Fruit fly (Drosophila melanogaster) whole organism, embryonic: Measurements from ENCODE around the gene CG43291.

Source experiments
- Asciz ChIP-seq: fragments of 200-800 bp; sonication (Bioruptor generic); optimal IDR thresholded peaks from 2 replicates; lab custom pipeline; 2017; ENCODE audit warnings: missing biosample characterization, mild to moderate bottlenecking, missing genetic modification characterization, missing genetic modification reagents
- B-H2 ChIP-seq: fragments of 200-800 bp; sonication (Bioruptor generic); optimal IDR thresholded peaks from 2 replicates; lab custom pipeline; 2018; ENCODE audit warnings: missing biosample characterization, mild to moderate bottlenecking, missing genetic modification characterization
- Bgb ChIP-seq: fragments of 200-800 bp; sonication (Bioruptor generic); IDR thresholded peaks from 2 replicates; pipeline ENCODE4 v1.3.6; 2022; ENCODE audit warnings: missing biosample characterization, missing genetic modification characterization; ENCODE audit not compliant: partially characterized antibody
- CG10274 ChIP-seq: fragments of 200-800 bp; sonication (Bioruptor generic); optimal IDR thresholded peaks from 3 replicates; lab custom pipeline; 2017; ENCODE audit warnings: missing biosample characterization, mild to moderate bottlenecking, missing genetic modification characterization
- CG10431 ChIP-seq: fragments of 200-800 bp; sonication (Bioruptor generic); optimal IDR thresholded peaks from 3 replicates; lab custom pipeline; 2018; ENCODE audit warnings: missing biosample characterization, mild to moderate bottlenecking, missing genetic modification characterization
- CG10462 ChIP-seq: fragments of 200-800 bp; sonication (Bioruptor generic); optimal IDR thresholded peaks from 2 replicates; lab custom pipeline; 2016; ENCODE audit warnings: missing biosample characterization, missing genetic modification characterization
- CG10543 ChIP-seq: fragments of 200-800 bp; sonication (Bioruptor generic); optimal IDR thresholded peaks from 3 replicates; lab custom pipeline; 2017; ENCODE audit warnings: missing biosample characterization, mild to moderate bottlenecking, missing genetic modification characterization, moderate library complexity
- CG10959 ChIP-seq: fragments of 200-800 bp; sonication (Bioruptor generic); IDR thresholded peaks from 2 replicates; pipeline ENCODE4 v1.3.6; 2022; ENCODE audit warnings: missing biosample characterization, missing genetic modification characterization
- CG12219 ChIP-seq: fragments of 200-800 bp; sonication (Bioruptor generic); optimal IDR thresholded peaks from 3 replicates; lab custom pipeline; 2018; ENCODE audit warnings: missing biosample characterization, mild to moderate bottlenecking, missing genetic modification characterization
- CG13287 ChIP-seq: fragments of 200-800 bp; sonication (Bioruptor generic); IDR thresholded peaks from 2 replicates; pipeline ENCODE4 v1.3.6; 2022; ENCODE audit warnings: missing biosample characterization, missing genetic modification characterization; ENCODE audit not compliant: partially characterized antibody
- CG13424 ChIP-seq: fragments of 200-800 bp; sonication (Bioruptor generic); optimal IDR thresholded peaks from 2 replicates; lab custom pipeline; 2019; ENCODE audit warnings: missing biosample characterization, mild to moderate bottlenecking, missing genetic modification characterization, moderate library complexity
- CG15269 ChIP-seq: fragments of 200-800 bp; sonication (Bioruptor generic); optimal IDR thresholded peaks from 2 replicates; lab custom pipeline; 2018; ENCODE audit warnings: missing biosample characterization, mild to moderate bottlenecking, missing genetic modification characterization, moderate library complexity
- CG17612 ChIP-seq: fragments of 200-800 bp; sonication (Bioruptor generic); IDR thresholded peaks from 2 replicates; pipeline ENCODE4 v1.3.6; 2022; ENCODE audit warnings: missing biosample characterization, missing genetic modification characterization
- CG1832 ChIP-seq: fragments of 200-800 bp; sonication (Bioruptor generic); optimal IDR thresholded peaks from 2 replicates; lab custom pipeline; 2017; ENCODE audit warnings: missing biosample characterization, mild to moderate bottlenecking, missing genetic modification characterization, inconsistent platforms
- CG2678 ChIP-seq: fragments of 200-800 bp; sonication (Bioruptor generic); optimal IDR thresholded peaks from 3 replicates; lab custom pipeline; 2019; ENCODE audit warnings: missing biosample characterization, mild to moderate bottlenecking, missing genetic modification characterization, moderate library complexity
- CG2889 ChIP-seq: fragments of 200-800 bp; sonication (Bioruptor generic); IDR thresholded peaks from 3 replicates; pipeline ENCODE4 v1.3.6; 2022; ENCODE audit warnings: missing biosample characterization, missing genetic modification characterization
- CG4404 ChIP-seq: fragments of 200-800 bp; sonication (Bioruptor generic); IDR thresholded peaks from 2 replicates; pipeline ENCODE4 v1.3.6; 2022; ENCODE audit warnings: missing biosample characterization, missing genetic modification characterization
- CG6765 ChIP-seq: fragments of 200-800 bp; sonication (Bioruptor generic); optimal IDR thresholded peaks from 3 replicates; lab custom pipeline; 2017; ENCODE audit warnings: missing biosample characterization, mild to moderate bottlenecking, missing genetic modification characterization
- CG8478 ChIP-seq: fragments of >200 bp; optimal IDR thresholded peaks from 2 replicates; lab custom pipeline; 2018
- CG8944 ChIP-seq: fragments of 200-800 bp; sonication (Bioruptor generic); optimal IDR thresholded peaks from 3 replicates; lab custom pipeline; 2016; ENCODE audit warnings: missing biosample characterization, missing genetic modification characterization
- CG9437 ChIP-seq: fragments of 200-800 bp; sonication (Bioruptor generic); optimal IDR thresholded peaks from 2 replicates; lab custom pipeline; 2018; ENCODE audit warnings: missing biosample characterization, mild to moderate bottlenecking, missing genetic modification characterization
- CG9876 ChIP-seq: fragments of 200-800 bp; sonication (Bioruptor generic); optimal IDR thresholded peaks from 2 replicates; lab custom pipeline; 2016; ENCODE audit warnings: missing biosample characterization, missing genetic modification characterization
- CTCF ChIP-seq: fragments of 200-800 bp; sonication (Bioruptor generic); optimal IDR thresholded peaks from 2 replicates; lab custom pipeline; 2017; ENCODE audit warnings: missing biosample characterization, mild to moderate bottlenecking, missing genetic modification characterization, moderate library complexity
- D19A ChIP-seq: fragments of 200-800 bp; optimal IDR thresholded peaks from 3 replicates; lab custom pipeline; 2019; ENCODE audit warnings: missing biosample characterization, mild to moderate bottlenecking, missing genetic modification characterization, moderate library complexity
- Dp ChIP-seq: fragments of 200-800 bp; sonication (Bioruptor generic); optimal IDR thresholded peaks from 2 replicates; lab custom pipeline; 2018; ENCODE audit warnings: missing biosample characterization, mild to moderate bottlenecking, missing genetic modification characterization, moderate library complexity
- Drgx ChIP-seq: fragments of 200-800 bp; sonication (Bioruptor generic); IDR thresholded peaks from 2 replicates; pipeline ENCODE4 v1.3.6; 2022; ENCODE audit warnings: missing biosample characterization, missing genetic modification characterization
- Ets65A ChIP-seq: fragments of 200-800 bp; sonication (Bioruptor generic); peaks from one replicate; lab custom pipeline; 2016; ENCODE audit warnings: missing biosample characterization, missing genetic modification characterization
- Hr51 ChIP-seq, 2 experiments: fragments of 200-800 bp; sonication (Bioruptor generic); optimal IDR thresholded peaks; 2 replicates in 1 of 2; 3 replicates in 1 of 2; lab custom pipeline; 2016 to 2018; ENCODE audit warnings: missing biosample characterization in 2 of 2, missing genetic modification characterization in 2 of 2, mild to moderate bottlenecking in 1 of 2, moderate library complexity in 1 of 2
- Lpt ChIP-seq: fragments of >200 bp; optimal IDR thresholded peaks from 2 replicates; lab custom pipeline; 2018; ENCODE audit warnings: missing biosample characterization, missing genetic modification characterization
- Max ChIP-seq: fragments of 200-800 bp; sonication (Bioruptor generic); optimal IDR thresholded peaks from 2 replicates; lab custom pipeline; 2016; ENCODE audit warnings: missing biosample characterization, mild to moderate bottlenecking, missing genetic modification characterization
- Meics ChIP-seq: fragments of 200-800 bp; sonication (Bioruptor generic); optimal IDR thresholded peaks from 2 replicates; lab custom pipeline; 2017; ENCODE audit warnings: missing biosample characterization, mild to moderate bottlenecking, missing genetic modification characterization
- Nf-YB ChIP-seq: fragments of 200-800 bp; sonication (Bioruptor generic); optimal IDR thresholded peaks from 3 replicates; lab custom pipeline; 2019; ENCODE audit warnings: missing biosample characterization, mild to moderate bottlenecking, missing genetic modification characterization, moderate library complexity
- Xbp1 ChIP-seq: fragments of 200-800 bp; sonication (Bioruptor generic); optimal IDR thresholded peaks from 3 replicates; lab custom pipeline; 2016; ENCODE audit warnings: missing biosample characterization, mild to moderate bottlenecking, missing genetic modification characterization
- ab ChIP-seq: fragments of 200-800 bp; sonication (Bioruptor generic); optimal IDR thresholded peaks from 2 replicates; lab custom pipeline; 2016; ENCODE audit warnings: missing biosample characterization, missing genetic modification characterization
- ap ChIP-seq: fragments of 200-800 bp; sonication (Bioruptor generic); IDR thresholded peaks from 2 replicates; pipeline ENCODE4 v1.3.6; 2022; ENCODE audit warnings: missing biosample characterization, missing genetic modification characterization
- az2 ChIP-seq: fragments of 200-800 bp; sonication (Bioruptor generic); optimal IDR thresholded peaks from 3 replicates; lab custom pipeline; 2016; ENCODE audit warnings: missing biosample characterization, missing genetic modification characterization
- chinmo ChIP-seq: fragments of 200-800 bp; sonication (Bioruptor generic); IDR thresholded peaks from 4 replicates; pipeline ENCODE4 v1.3.6; 2022; ENCODE audit warnings: missing biosample characterization, missing genetic modification characterization; ENCODE audit not compliant: partially characterized antibody
- corto ChIP-seq: fragments of 200-800 bp; sonication (Bioruptor generic); optimal IDR thresholded peaks from 2 replicates; lab custom pipeline; 2016; ENCODE audit warnings: missing biosample characterization, mild to moderate bottlenecking, missing genetic modification characterization, moderate library complexity
- dm ChIP-seq: fragments of 200-800 bp; sonication (Bioruptor generic); optimal IDR thresholded peaks from 3 replicates; lab custom pipeline; 2016; ENCODE audit warnings: missing biosample characterization, missing genetic modification characterization
- insv ChIP-seq, 2 experiments: fragments of 200-800 bp; sonication (Bioruptor generic); optimal IDR thresholded peaks; 3 replicates each; lab custom pipeline; 2016 to 2018; ENCODE audit warnings: missing biosample characterization in 2 of 2, missing genetic modification characterization in 2 of 2
- jumu ChIP-seq: fragments of 200-800 bp; sonication (Bioruptor generic); optimal IDR thresholded peaks from 3 replicates; lab custom pipeline; 2016; ENCODE audit warnings: missing biosample characterization, missing genetic modification characterization
- ken ChIP-seq: fragments of 200-800 bp; sonication (Bioruptor generic); IDR thresholded peaks from 3 replicates; pipeline ENCODE4 v1.3.6; 2022; ENCODE audit warnings: missing biosample characterization, missing genetic modification characterization
- lbe ChIP-seq: fragments of 200-800 bp; sonication (Bioruptor generic); optimal IDR thresholded peaks from 2 replicates; lab custom pipeline; 2016; ENCODE audit warnings: missing biosample characterization, mild to moderate bottlenecking, missing genetic modification characterization
- lola ChIP-seq, 3 experiments: fragments of >200 bp in 2 of 3; fragments of 200-800 bp in 1 of 3; sonication (Bioruptor generic) in 1 of 3; optimal IDR thresholded peaks; 2 replicates each; lab custom pipeline; 2017 to 2019; ENCODE audit warnings: missing biosample characterization in 3 of 3, missing genetic modification characterization in 3 of 3, mild to moderate bottlenecking in 1 of 3, moderate library complexity in 1 of 3
- mam ChIP-seq: fragments of 200-800 bp; sonication (Bioruptor generic); optimal IDR thresholded peaks from 3 replicates; lab custom pipeline; 2016; ENCODE audit warnings: missing biosample characterization, missing genetic modification characterization
- pb ChIP-seq: fragments of 200-800 bp; sonication (Bioruptor generic); optimal IDR thresholded peaks from 3 replicates; lab custom pipeline; 2016; ENCODE audit warnings: missing biosample characterization, missing genetic modification characterization
- psq ChIP-seq: fragments of 200-800 bp; sonication (Bioruptor generic); optimal IDR thresholded peaks from 2 replicates; lab custom pipeline; 2017; ENCODE audit warnings: missing biosample characterization, missing genetic modification characterization
- rib ChIP-seq: fragments of 200-800 bp; sonication (Bioruptor generic); IDR thresholded peaks from 2 replicates; pipeline ENCODE4 v1.3.6; 2022; ENCODE audit warnings: missing biosample characterization, missing genetic modification characterization
- row ChIP-seq: fragments of 200-800 bp; sonication (Bioruptor generic); IDR thresholded peaks from 3 replicates; pipeline ENCODE4 v1.3.6; 2022; ENCODE audit warnings: missing biosample characterization, missing genetic modification characterization
- scrt ChIP-seq: fragments of 200-800 bp; sonication (Bioruptor generic); optimal IDR thresholded peaks from 2 replicates; lab custom pipeline; 2018; ENCODE audit warnings: missing biosample characterization, mild to moderate bottlenecking, missing genetic modification characterization, moderate library complexity
- shn ChIP-seq: fragments of 200-800 bp; sonication (Bioruptor generic); optimal IDR thresholded peaks from 3 replicates; lab custom pipeline; 2016; ENCODE audit warnings: missing biosample characterization, missing genetic modification characterization
- tup ChIP-seq: fragments of 200-800 bp; sonication (Bioruptor generic); optimal IDR thresholded peaks from 2 replicates; lab custom pipeline; 2016; ENCODE audit warnings: missing biosample characterization, mild to moderate bottlenecking, missing genetic modification characterization, moderate library complexity

CG43291 gene

dm6 chr3R:14291431-14291830, 47.0 kb upstream of the CG43291 start (continued):
- TF ChIP-seq jumu (no peak), CG2678 (tag; lab: Kevin White, UChicago) (peak; percentile 46), CG13424 (tag; lab: Kevin White, UChicago) (peak; percentile 17), CG10543 (GFP tag; lab: Kevin White, UChicago) (no peak), ab (GFP tag; lab: Kevin White, UChicago) (no peak), insv (GFP tag; optimal IDR thresholded peaks at IDR 0.05; lab: Kevin White, UChicago) (no peak), lola (GFP tag; optimal IDR thresholded peaks at IDR 0.05; lab: Kevin White, UChicago) (no peak), mam (no peak), CTCF (GFP tag; lab: Kevin White, UChicago) (no peak), ap (no peak), shn (GFP tag; lab: Kevin White, UChicago) (no peak), lbe (GFP tag; lab: Kevin White, UChicago) (peak; percentile 71), Bgb (GFP tag; lab: Robert Waterston, UW) (no peak), Lpt (GFP tag; lab: Kevin White, UChicago) (no peak), CG6765 (GFP tag; lab: Kevin White, UChicago) (no peak), CG10274 (no peak), CG12219 (no peak), CG4404 (GFP tag; lab: Robert Waterston, UW) (no peak), Drgx (GFP tag; lab: Robert Waterston, UW) (peak; percentile 81), CG15269 (peak; percentile 51), az2 (GFP tag; lab: Kevin White, UChicago) (no peak), Max (no peak), CG8944 (GFP tag; lab: Kevin White, UChicago) (no peak), CG8478 (no peak), CG9876 (GFP tag; lab: Kevin White, UChicago) (no peak), Asciz (GFP tag; lab: Kevin White, UChicago) (no peak), pb (GFP tag; lab: Kevin White, UChicago) (no peak), Dp (no peak), scrt (GFP tag; lab: Kevin White, UChicago) (no peak), CG9437 (GFP tag; lab: Kevin White, UChicago) (no peak), CG10462 (no peak), CG13287 (no peak), row (GFP tag; lab: Robert Waterston, UW) (peak; percentile 48; the same call in 2 of the 3 replicates), D19A (tag; lab: Kevin White, UChicago) (no peak), psq (GFP tag; lab: Kevin White, UChicago) (no peak), CG10959 (GFP tag; lab: Robert Waterston, UW) (no peak), corto (GFP tag; lab: Kevin White, UChicago) (peak; percentile 45), CG1832 (GFP tag; lab: Kevin White, UChicago) (no peak), Xbp1 (peak; percentile 9), Ets65A (GFP tag; lab: Kevin White, UChicago) (no peak), CG17612 (GFP tag; lab: Robert Waterston, UW) (no peak), CG10431 (GFP tag; lab: Kevin White, UChicago) (no peak), CG2889 (GFP tag; lab: Robert Waterston, UW) (no peak), B-H2 (GFP tag; lab: Kevin White, UChicago) (no peak), dm (no peak), Nf-YB (no peak), Hr51 (GFP tag; optimal IDR thresholded peaks at IDR 0.05; lab: Kevin White, UChicago) (peak in 1 of 2 experiments; percentile 47), rib (GFP tag; lab: Robert Waterston, UW) (no peak), tup (GFP tag; lab: Kevin White, UChicago) (no peak), ken (no peak), Meics (GFP tag; lab: Kevin White, UChicago) (no peak), chinmo (GFP tag; lab: Robert Waterston, UW) (0 out of 4 replicates have a peak, but pooled peaks have one; percentile 52)
